Worm (Caenorhabditis elegans): ENCODE results near the gene fbxc-32.

ce11 chrII:943773-944172, 4.2 kb downstream of the fbxc-32 start, which contains the start of gene clec-43:
- no peak for TF ChIP-seq him-1 (tag; optimal IDR thresholded peaks at IDR 0.05)
- no peak for TF ChIP-seq dao-5 (tag; optimal IDR thresholded peaks at IDR 0.05)
- TF ChIP-seq W03F9.2 (tag; optimal IDR thresholded peaks at IDR 0.05) = no peak
